Fruit fly (Drosophila melanogaster) whole organism, embryonic: ENCODE results near the gene Ifrd1.

Experiments used
- Atf6 ChIP-seq: fragments of 200-800 bp; sonication (Bioruptor generic); IDR thresholded peaks from 2 replicates; pipeline ENCODE4 v1.3.6; 2022; ENCODE audit warnings: missing biosample characterization, missing genetic modification characterization
- BEAF-32 ChIP-seq: fragments of 200-800 bp; sonication (Bioruptor generic); optimal IDR thresholded peaks from 3 replicates; lab custom pipeline; 2017; ENCODE audit warnings: missing biosample characterization, missing genetic modification characterization, mild to moderate bottlenecking, moderate library complexity, missing genetic modification reagents
- Bteb2 ChIP-seq: fragments of 200-800 bp; sonication (Bioruptor generic); optimal IDR thresholded peaks from 2 replicates; lab custom pipeline; 2016; ENCODE audit warnings: missing biosample characterization, missing genetic modification characterization
- CG11247 ChIP-seq: fragments of 200-800 bp; sonication (Bioruptor generic); IDR thresholded peaks from 2 replicates; pipeline ENCODE4 v1.3.6; 2022; ENCODE audit warnings: missing biosample characterization, missing genetic modification characterization
- CG12104 ChIP-seq: fragments of 200-800 bp; sonication (Bioruptor generic); optimal IDR thresholded peaks from 3 replicates; lab custom pipeline; 2016; ENCODE audit warnings: missing biosample characterization, missing genetic modification characterization
- CG12219 ChIP-seq: fragments of 200-800 bp; sonication (Bioruptor generic); optimal IDR thresholded peaks from 3 replicates; lab custom pipeline; 2018; ENCODE audit warnings: missing biosample characterization, mild to moderate bottlenecking, missing genetic modification characterization
- CG12942 ChIP-seq: fragments of 200-800 bp; sonication (Bioruptor generic); optimal IDR thresholded peaks from 3 replicates; lab custom pipeline; 2016; ENCODE audit warnings: missing biosample characterization, missing genetic modification characterization
- CG14710 ChIP-seq: fragments of 200-800 bp; sonication (Bioruptor generic); optimal IDR thresholded peaks from 3 replicates; lab custom pipeline; 2019; ENCODE audit warnings: missing biosample characterization, mild to moderate bottlenecking, missing genetic modification characterization, moderate library complexity
- CG15601 ChIP-seq: fragments of 200-800 bp; sonication (Bioruptor generic); optimal IDR thresholded peaks from 3 replicates; lab custom pipeline; 2019; ENCODE audit warnings: missing biosample characterization, mild to moderate bottlenecking, missing genetic modification characterization, moderate library complexity
- CG15696 ChIP-seq: fragments of 200-800 bp; sonication (Bioruptor generic); optimal IDR thresholded peaks from 2 replicates; lab custom pipeline; 2019; ENCODE audit warnings: missing biosample characterization, mild to moderate bottlenecking, missing genetic modification characterization, moderate library complexity
- CG17328 ChIP-seq: fragments of 200-800 bp; sonication (Bioruptor generic); IDR thresholded peaks from 2 replicates; pipeline ENCODE4 v1.3.6; 2022; ENCODE audit warnings: missing biosample characterization, missing genetic modification characterization
- CG17568 ChIP-seq: fragments of 200-800 bp; sonication (Bioruptor generic); optimal IDR thresholded peaks from 2 replicates; lab custom pipeline; 2018; ENCODE audit warnings: missing biosample characterization, mild to moderate bottlenecking, missing genetic modification characterization, moderate library complexity
- CG1792 ChIP-seq: fragments of 200-800 bp; sonication (Bioruptor generic); optimal IDR thresholded peaks from 2 replicates; lab custom pipeline; 2016; ENCODE audit warnings: missing biosample characterization, missing genetic modification characterization
- CG18262 ChIP-seq: fragments of 200-800 bp; optimal IDR thresholded peaks from 3 replicates; lab custom pipeline; 2019; ENCODE audit warnings: missing biosample characterization, mild to moderate bottlenecking, missing genetic modification characterization, moderate library complexity
- CG2120 ChIP-seq: fragments of 200-800 bp; sonication (Bioruptor generic); optimal IDR thresholded peaks from 3 replicates; lab custom pipeline; 2016; ENCODE audit warnings: missing biosample characterization, missing genetic modification characterization
- CG4282 ChIP-seq: fragments of 200-800 bp; sonication (Bioruptor generic); optimal IDR thresholded peaks from 2 replicates; lab custom pipeline; 2016; ENCODE audit warnings: missing biosample characterization, missing genetic modification characterization
- CG5953 ChIP-seq: fragments of 200-800 bp; sonication (Bioruptor generic); IDR thresholded peaks from 2 replicates; pipeline ENCODE4 v1.3.6; 2022; ENCODE audit warnings: missing biosample characterization, missing genetic modification characterization
- CG8089 ChIP-seq: fragments of 200-800 bp; sonication (Bioruptor generic); optimal IDR thresholded peaks from 3 replicates; lab custom pipeline; 2016; ENCODE audit warnings: missing biosample characterization, missing genetic modification characterization
- CG8765 ChIP-seq: fragments of 200-800 bp; sonication (Bioruptor generic); IDR thresholded peaks from 2 replicates; pipeline ENCODE4 v1.3.6; 2022; ENCODE audit warnings: missing biosample characterization, missing genetic modification characterization
- CG9727 ChIP-seq: fragments of 200-800 bp; sonication (Bioruptor generic); optimal IDR thresholded peaks from 3 replicates; lab custom pipeline; 2017; ENCODE audit warnings: missing biosample characterization, mild to moderate bottlenecking, missing genetic modification characterization
- Dip3 ChIP-seq: fragments of 200-800 bp; sonication (Bioruptor generic); optimal IDR thresholded peaks from 3 replicates; lab custom pipeline; 2016; ENCODE audit warnings: missing biosample characterization, missing genetic modification characterization
- Dp ChIP-seq: fragments of 200-800 bp; sonication (Bioruptor generic); optimal IDR thresholded peaks from 2 replicates; lab custom pipeline; 2018; ENCODE audit warnings: missing biosample characterization, mild to moderate bottlenecking, missing genetic modification characterization, moderate library complexity
- Ets97D ChIP-seq: fragments of 200-800 bp; sonication (Bioruptor generic); optimal IDR thresholded peaks from 3 replicates; lab custom pipeline; 2016; ENCODE audit warnings: missing biosample characterization, missing genetic modification characterization
- HLHmδ ChIP-seq: fragments of 200-800 bp; sonication (Bioruptor generic); optimal IDR thresholded peaks from 2 replicates; lab custom pipeline; 2018; ENCODE audit warnings: missing biosample characterization, mild to moderate bottlenecking, missing genetic modification characterization, moderate library complexity
- HmgD ChIP-seq: fragments of 200-800 bp; sonication (Bioruptor generic); optimal IDR thresholded peaks from 3 replicates; lab custom pipeline; 2016; ENCODE audit warnings: missing biosample characterization, missing genetic modification characterization
- HmgZ ChIP-seq: fragments of 200-800 bp; sonication (Bioruptor generic); optimal IDR thresholded peaks from 2 replicates; lab custom pipeline; 2018; ENCODE audit warnings: missing biosample characterization, mild to moderate bottlenecking, missing genetic modification characterization
- Jarid2 ChIP-seq: fragments of 200-800 bp; sonication (Bioruptor generic); optimal IDR thresholded peaks from 3 replicates; lab custom pipeline; 2017; ENCODE audit warnings: mild to moderate bottlenecking, missing biosample characterization, missing genetic modification reagents, missing genetic modification characterization
- MBD-R2 ChIP-seq: fragments of 200-800 bp; sonication (Bioruptor generic); IDR thresholded peaks from 2 replicates; pipeline ENCODE4 v1.3.6; 2022; ENCODE audit warnings: missing biosample characterization, missing genetic modification characterization
- NC2β ChIP-seq: fragments of 200-800 bp; sonication (Bioruptor generic); optimal IDR thresholded peaks from 2 replicates; lab custom pipeline; 2016; ENCODE audit warnings: missing biosample characterization, missing genetic modification characterization
- PHDP ChIP-seq: fragments of 200-800 bp; sonication (Bioruptor generic); optimal IDR thresholded peaks from 3 replicates; lab custom pipeline; 2018; ENCODE audit warnings: missing biosample characterization, mild to moderate bottlenecking, missing genetic modification characterization, moderate library complexity
- Sox102F ChIP-seq: fragments of 200-800 bp; sonication (Bioruptor generic); optimal IDR thresholded peaks from 2 replicates; lab custom pipeline; 2018; ENCODE audit warnings: missing biosample characterization, mild to moderate bottlenecking, missing genetic modification characterization, moderate library complexity
- Tbp ChIP-seq: fragments of >200 bp; optimal IDR thresholded peaks from 2 replicates; lab custom pipeline; 2018; ENCODE audit warnings: missing biosample characterization, missing genetic modification characterization
- YL-1 ChIP-seq: fragments of 200-800 bp; sonication (Bioruptor generic); optimal IDR thresholded peaks from 3 replicates; lab custom pipeline; 2017; ENCODE audit warnings: missing biosample characterization, mild to moderate bottlenecking, missing genetic modification characterization
- bab2 ChIP-seq: fragments of 200-800 bp; sonication (Bioruptor generic); optimal IDR thresholded peaks from 2 replicates; lab custom pipeline; 2016; ENCODE audit warnings: missing biosample characterization, missing genetic modification characterization
- cg ChIP-seq: fragments of 200-800 bp; sonication (Bioruptor generic); optimal IDR thresholded peaks from 3 replicates; lab custom pipeline; 2019; ENCODE audit warnings: missing biosample characterization, mild to moderate bottlenecking, missing genetic modification characterization, moderate library complexity
- crp ChIP-seq, 2 experiments: fragments of 200-800 bp; sonication (Bioruptor generic); optimal IDR thresholded peaks; 2 replicates in 1 of 2; 3 replicates in 1 of 2; lab custom pipeline; 2017; ENCODE audit warnings: missing biosample characterization in 2 of 2, missing genetic modification characterization in 2 of 2, mild to moderate bottlenecking in 1 of 2, moderate library complexity in 1 of 2
- cwo ChIP-seq: fragments of 200-800 bp; sonication (Bioruptor generic); optimal IDR thresholded peaks from 3 replicates; lab custom pipeline; 2017; ENCODE audit warnings: missing biosample characterization, missing genetic modification characterization, mild to moderate bottlenecking, moderate library complexity, missing genetic modification reagents
- dati ChIP-seq: fragments of 200-800 bp; sonication (Bioruptor generic); IDR thresholded peaks from 2 replicates; pipeline ENCODE4 v1.3.6; 2022; ENCODE audit warnings: missing biosample characterization, missing genetic modification characterization
- dpn ChIP-seq, 2 experiments: fragments of 200-800 bp; sonication (Bioruptor generic); optimal IDR thresholded peaks; 3 replicates each; lab custom pipeline; 2016; ENCODE audit warnings: missing biosample characterization in 2 of 2, missing genetic modification characterization in 2 of 2
- ewg ChIP-seq: fragments of 200-800 bp; sonication (Bioruptor generic); optimal IDR thresholded peaks from 3 replicates; lab custom pipeline; 2017; ENCODE audit warnings: mild to moderate bottlenecking, missing biosample characterization, missing genetic modification reagents, missing genetic modification characterization
- fu2 ChIP-seq: fragments of 200-800 bp; sonication (Bioruptor generic); optimal IDR thresholded peaks from 2 replicates; lab custom pipeline; 2016; ENCODE audit warnings: missing biosample characterization, missing genetic modification characterization
- klu ChIP-seq: fragments of 200-800 bp; sonication (Bioruptor generic); IDR thresholded peaks from 2 replicates; pipeline ENCODE4 v1.3.6; 2022; ENCODE audit warnings: missing biosample characterization, missing genetic modification characterization
- lab ChIP-seq: fragments of 200-800 bp; sonication (Bioruptor generic); optimal IDR thresholded peaks from 3 replicates; lab custom pipeline; 2017; ENCODE audit warnings: missing biosample characterization, missing genetic modification characterization, mild to moderate bottlenecking, moderate library complexity, missing genetic modification reagents
- onecut ChIP-seq: fragments of 200-800 bp; sonication (Bioruptor generic); IDR thresholded peaks from 2 replicates; pipeline ENCODE4 v1.3.6; 2022; ENCODE audit warnings: missing biosample characterization, missing genetic modification characterization
- org-1 ChIP-seq: fragments of 200-800 bp; sonication (Bioruptor generic); optimal IDR thresholded peaks from 2 replicates; lab custom pipeline; 2017; ENCODE audit warnings: missing biosample characterization, missing genetic modification characterization
- sd ChIP-seq: fragments of 200-800 bp; sonication (Bioruptor generic); optimal IDR thresholded peaks from 3 replicates; lab custom pipeline; 2018; ENCODE audit warnings: missing biosample characterization, mild to moderate bottlenecking, missing genetic modification characterization, moderate library complexity
- so ChIP-seq: fragments of 200-800 bp; sonication (Bioruptor generic); IDR thresholded peaks from 3 replicates; pipeline ENCODE4 v1.3.6; 2022; ENCODE audit warnings: missing biosample characterization, missing genetic modification characterization
- trem ChIP-seq: fragments of 200-800 bp; optimal IDR thresholded peaks from 3 replicates; lab custom pipeline; 2019; ENCODE audit warnings: missing biosample characterization, mild to moderate bottlenecking, missing genetic modification characterization, moderate library complexity
- wek ChIP-seq: fragments of 200-800 bp; sonication (Bioruptor generic); optimal IDR thresholded peaks from 3 replicates; lab custom pipeline; 2018; ENCODE audit warnings: missing biosample characterization, mild to moderate bottlenecking, missing genetic modification characterization, moderate library complexity

Ifrd1 gene

DNA sequence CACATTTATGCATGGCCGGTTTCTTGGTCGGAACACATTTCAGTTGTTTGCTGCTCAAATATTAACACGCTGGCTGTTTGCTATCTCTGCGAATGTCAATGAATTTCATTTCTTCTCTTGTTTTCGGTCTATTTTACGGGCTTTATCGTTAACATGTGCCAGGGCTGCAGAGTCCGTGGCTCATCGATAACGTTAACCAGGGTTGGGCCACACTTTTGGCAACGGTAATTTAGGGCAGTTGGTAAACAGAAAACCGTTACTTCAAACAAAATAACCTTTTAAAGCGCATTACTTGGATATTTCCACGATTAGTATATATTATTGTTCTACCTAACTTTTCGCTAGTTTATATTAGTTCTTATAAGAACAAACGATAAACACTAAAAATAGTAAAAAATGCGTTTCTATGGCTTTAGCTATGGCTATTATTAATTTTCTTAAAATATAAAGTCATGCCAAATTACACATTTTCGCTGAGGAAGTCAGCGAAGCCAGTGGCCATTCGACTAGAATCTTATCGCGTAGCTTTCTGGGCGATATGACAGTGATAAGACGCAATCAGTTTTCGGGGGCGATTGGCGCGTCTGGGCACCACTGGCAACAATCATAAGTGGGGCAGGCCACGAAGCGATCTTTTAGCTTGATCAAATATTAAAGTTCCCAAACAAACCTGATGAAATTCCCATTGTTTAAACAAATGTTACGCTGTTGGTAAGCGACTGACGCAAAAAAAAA lies 8.8 kb upstream of the Ifrd1 start (continued):
- TF ChIP-seq ewg (GFP tag; lab: Kevin White, UChicago) (no peak), so (GFP tag; lab: Robert Waterston, UW) (no peak; the same call in 2 of the 3 replicates), cwo (GFP tag; lab: Kevin White, UChicago) (peak; percentile 26), CG12104 (no peak), HmgD (GFP tag; lab: Kevin White, UChicago) (no peak), CG5953 (no peak), CG12219 (GFP tag; lab: Kevin White, UChicago) (peak; percentile 25), klu (GFP tag; lab: Robert Waterston, UW) (no peak), Atf6 (GFP tag; lab: Robert Waterston, UW) (peak; percentile 68), HmgZ (tag; lab: Kevin White, UChicago) (peak; percentile 13), CG12942 (GFP tag; lab: Kevin White, UChicago) (peak; percentile 42), CG14710 (tag; lab: Kevin White, UChicago) (peak; percentile 35), CG15696 (no peak), CG9727 (GFP tag; lab: Kevin White, UChicago) (peak; percentile 50), trem (tag; lab: Kevin White, UChicago) (no peak), dati (GFP tag; lab: Robert Waterston, UW) (no peak), CG1792 (GFP tag; lab: Kevin White, UChicago) (peak; percentile 6), CG18262 (tag; lab: Kevin White, UChicago) (peak; percentile 40), CG17568 (GFP tag; lab: Kevin White, UChicago) (peak; percentile 73), PHDP (tag; lab: Kevin White, UChicago) (peak; percentile 61), NC2β (GFP tag; lab: Kevin White, UChicago) (no peak), dpn (GFP tag; optimal IDR thresholded peaks at IDR 0.05; lab: Kevin White, UChicago) (peak in 1 of 2 experiments; percentile 14), fu2 (GFP tag; lab: Kevin White, UChicago) (peak; percentile 18), Sox102F (peak; percentile 30), HLHmδ (GFP tag; lab: Kevin White, UChicago) (no peak), org-1 (GFP tag; lab: Kevin White, UChicago) (peak; percentile 48), wek (GFP tag; lab: Kevin White, UChicago) (peak; percentile 75), BEAF-32 (GFP tag; lab: Kevin White, UChicago) (peak; percentile 42), CG2120 (peak; percentile 63), lab (GFP tag; lab: Kevin White, UChicago) (peak; percentile 70), CG15601 (tag; lab: Kevin White, UChicago) (peak; percentile 55), Ets97D (GFP tag; lab: Kevin White, UChicago) (peak; percentile 42), Tbp (GFP tag; lab: Kevin White, UChicago) (no peak), Jarid2 (GFP tag; lab: Kevin White, UChicago) (peak; percentile 29), Bteb2 (GFP tag; lab: Kevin White, UChicago) (no peak), cg (no peak), Dip3 (no peak), bab2 (GFP tag; lab: Kevin White, UChicago) (peak; percentile 35), CG8765 (GFP tag; lab: Robert Waterston, UW) (no peak), onecut (peak; percentile 71), YL-1 (GFP tag; lab: Kevin White, UChicago) (no peak), Dp (GFP tag; lab: Kevin White, UChicago) (no peak), CG8089 (GFP tag; lab: Kevin White, UChicago) (no peak), CG17328 (no peak; the same call in 1 of the 2 replicates), CG11247 (peak; percentile 12; the same call in 1 of the 2 replicates), crp (GFP tag; optimal IDR thresholded peaks at IDR 0.05; lab: Kevin White, UChicago) (peak in 1 of 2 experiments; percentile 57), MBD-R2 (GFP tag; lab: Robert Waterston, UW) (peak; percentile 56), CG4282 (GFP tag; lab: Kevin White, UChicago) (no peak), sd (tag; lab: Kevin White, UChicago) (peak; percentile 3)
